Fruit fly (Drosophila melanogaster): ENCODE results near the gene CG4467.

DNA sequence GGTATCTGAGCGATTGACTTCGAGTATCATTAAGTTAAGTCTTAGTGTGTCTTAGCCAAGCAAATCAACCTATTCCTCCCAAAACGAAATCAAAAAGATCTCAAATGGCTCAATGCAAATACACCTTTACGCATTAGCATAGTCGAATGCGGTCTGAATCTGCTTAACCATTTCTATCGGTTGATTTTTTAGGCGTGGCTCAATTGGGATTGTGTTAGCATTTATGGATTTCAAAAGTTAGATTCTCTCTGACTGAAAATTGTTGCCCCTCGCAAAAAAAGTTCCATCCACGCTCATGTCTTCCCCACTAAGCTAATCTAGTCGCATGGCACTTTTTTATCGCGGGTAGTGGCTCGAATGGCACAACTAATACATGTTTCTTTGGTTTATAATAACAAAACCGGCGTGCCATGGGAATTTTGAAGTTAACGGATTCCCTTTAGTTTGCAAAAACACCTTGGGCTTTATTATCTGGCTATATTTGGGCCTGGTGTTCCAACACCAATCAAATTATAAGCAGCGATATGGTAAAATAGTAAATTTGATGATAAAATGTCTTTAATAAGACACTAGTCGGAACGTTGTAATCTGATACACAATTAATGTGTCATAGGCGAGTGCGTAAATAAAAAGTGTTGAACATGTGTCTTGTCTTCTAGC is 20.0 kb downstream of the CG4467 start:
- TF ChIP-seq psq (optimal IDR thresholded peaks at IDR 0.05) = no peak
- no peak for TF ChIP-seq pan (optimal IDR thresholded peaks at IDR 0.05)
- TF ChIP-seq Dll (optimal IDR thresholded peaks at IDR 0.05) = no peak
- TF ChIP-seq usp (GFP tag; optimal IDR thresholded peaks at IDR 0.05) = no peak
- TF ChIP-seq CG8478 (optimal IDR thresholded peaks at IDR 0.05) = no peak
- TF ChIP-seq EcR (GFP tag; optimal IDR thresholded peaks at IDR 0.05) = no peak
